Fruit fly (Drosophila melanogaster): Measurements from ENCODE around the gene CG9016.

CG9016 gene

DNA sequence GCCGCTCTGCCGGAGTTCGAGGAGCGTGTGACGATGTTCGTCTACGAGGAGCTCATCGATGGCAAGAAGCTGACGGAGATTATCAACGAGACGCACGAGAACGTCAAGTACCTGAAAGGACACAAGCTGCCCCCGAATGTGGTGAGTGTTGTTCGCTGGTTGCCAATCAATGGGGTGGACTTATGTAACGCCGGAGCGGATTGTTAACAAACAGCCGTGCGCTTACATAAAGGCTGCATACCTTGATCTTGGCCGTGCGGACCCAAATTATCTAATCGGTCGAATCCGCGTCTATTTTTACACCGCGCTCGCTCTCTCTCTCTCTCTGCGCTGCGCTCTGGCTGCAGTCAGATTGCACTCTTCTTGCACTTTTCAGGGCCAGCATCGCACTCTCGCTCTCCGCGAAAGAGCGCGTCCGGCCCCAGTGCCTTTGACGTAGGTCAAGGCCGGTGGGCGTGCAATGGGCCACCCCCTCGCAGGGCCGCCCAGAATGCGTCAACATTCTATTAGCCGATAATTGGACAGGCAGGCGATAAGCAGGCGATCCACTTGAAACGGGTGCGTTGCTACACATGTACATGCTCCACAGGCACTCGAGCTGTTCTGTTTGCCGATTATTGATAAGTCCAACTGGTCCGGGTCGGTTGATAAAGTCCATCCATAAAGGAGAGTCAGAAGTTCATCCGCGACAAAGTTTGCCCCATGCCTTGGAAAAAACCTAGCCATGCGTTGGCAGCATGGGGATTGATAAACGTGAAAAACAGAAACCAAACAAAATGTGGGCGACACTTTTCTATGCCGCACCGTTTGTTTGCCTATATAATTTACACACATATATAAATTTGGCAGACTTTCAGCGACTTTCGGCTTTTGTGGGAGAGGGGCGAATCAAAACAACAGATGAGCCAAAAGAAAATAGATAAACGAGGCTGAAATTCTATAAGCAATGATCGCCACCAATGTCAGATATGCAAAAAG is 21.1 kb upstream of the CG9016 start (continued):
- TF ChIP-seq CG33213 (GFP tag; optimal IDR thresholded peaks at IDR 0.05) (no peak), bbx (GFP tag; IDR thresholded peaks at IDR 0.05; ENCODE audit: partially characterized antibody) (peak; percentile 21; the same call in 1 of the 2 replicates), Nf-YC (tag; optimal IDR thresholded peaks at IDR 0.05) (no peak), CG13424 (tag; optimal IDR thresholded peaks at IDR 0.05) (no peak), Sox102F (GFP tag; optimal IDR thresholded peaks at IDR 0.05) (no peak), Mes4 (GFP tag; optimal IDR thresholded peaks at IDR 0.05) (no peak), ranshi (GFP tag; IDR thresholded peaks at IDR 0.05) (peak; percentile 25; the same call in 1 of the 2 replicates), jing (GFP tag; optimal IDR thresholded peaks at IDR 0.05) (no peak), ato (GFP tag; IDR thresholded peaks at IDR 0.05; ENCODE audit: partially characterized antibody) (peak; percentile 27; the same call in 1 of the 2 replicates), PHDP (tag; optimal IDR thresholded peaks at IDR 0.05) (no peak), Ada2b (GFP tag; IDR thresholded peaks at IDR 0.05) (no peak), Spps (tag; optimal IDR thresholded peaks at IDR 0.05) (no peak), lola (GFP tag; optimal IDR thresholded peaks at IDR 0.05) (peak in 1 of 3 experiments; percentile 3), CG8478 (optimal IDR thresholded peaks at IDR 0.05) (no peak), Drgx (GFP tag; IDR thresholded peaks at IDR 0.05) (no peak), MBD-R2 (GFP tag; IDR thresholded peaks at IDR 0.05) (peak; percentile 27; the same call in 1 of the 2 replicates), CG17612 (GFP tag; IDR thresholded peaks at IDR 0.05) (no peak), CG18262 (tag; optimal IDR thresholded peaks at IDR 0.05) (no peak), ken (GFP tag; IDR thresholded peaks at IDR 0.05) (no peak), CG10959 (GFP tag; IDR thresholded peaks at IDR 0.05) (0 out of 2 replicates have a peak, but pooled peaks have one; percentile 14), CG11723 (GFP tag; optimal IDR thresholded peaks at IDR 0.05) (no peak), BEAF-32 (GFP tag; optimal IDR thresholded peaks at IDR 0.05) (no peak), Gsc (GFP tag; IDR thresholded peaks at IDR 0.05) (no peak), repo (GFP tag; optimal IDR thresholded peaks at IDR 0.05) (no peak), CG12236 (GFP tag; optimal IDR thresholded peaks at IDR 0.05) (no peak), tgo (GFP tag; IDR thresholded peaks at IDR 0.05) (no peak), Bdp1 (GFP tag; optimal IDR thresholded peaks at IDR 0.05) (no peak), ATbp (GFP tag; optimal IDR thresholded peaks at IDR 0.05) (no peak), fd96Cb (tag; optimal IDR thresholded peaks at IDR 0.05) (no peak), pita (GFP tag; optimal IDR thresholded peaks at IDR 0.05) (no peak), Atf3 (GFP tag; optimal IDR thresholded peaks at IDR 0.05) (no peak), Bteb2 (GFP tag; optimal IDR thresholded peaks at IDR 0.05) (no peak), NfI (GFP tag; optimal IDR thresholded peaks at IDR 0.05) (no peak), CG6272 (GFP tag; IDR thresholded peaks at IDR 0.05) (no peak), Atf6 (GFP tag; IDR thresholded peaks at IDR 0.05) (peak; percentile 45; the same call in 1 of the 2 replicates), bsh (GFP tag; optimal IDR thresholded peaks at IDR 0.05) (peak in 1 of 2 experiments; percentile 23), gfzf (GFP tag; optimal IDR thresholded peaks at IDR 0.05) (no peak), lilli (GFP tag; optimal IDR thresholded peaks at IDR 0.05) (no peak), TFAM (GFP tag; optimal IDR thresholded peaks at IDR 0.05) (no peak), Hand (GFP tag; optimal IDR thresholded peaks at IDR 0.05) (no peak), gem (tag; optimal IDR thresholded peaks at IDR 0.05) (no peak), C15 (GFP tag; IDR thresholded peaks at IDR 0.05) (no peak), Xbp1 (GFP tag; optimal IDR thresholded peaks at IDR 0.05) (no peak), CG8944 (GFP tag; optimal IDR thresholded peaks at IDR 0.05) (no peak), D19A (tag; optimal IDR thresholded peaks at IDR 0.05) (no peak), run (tag; optimal IDR thresholded peaks at IDR 0.05) (no peak), sim (GFP tag; IDR thresholded peaks at IDR 0.05) (no peak), prd (optimal IDR thresholded peaks at IDR 0.05) (no peak), prd (GFP tag; IDR thresholded peaks at IDR 0.05) (no peak)

Data from whole organism, embryonic.